Worm (Caenorhabditis elegans): ENCODE measurements around the gene Y54F10BM.9.

The Y54F10BM.9 gene

DNA sequence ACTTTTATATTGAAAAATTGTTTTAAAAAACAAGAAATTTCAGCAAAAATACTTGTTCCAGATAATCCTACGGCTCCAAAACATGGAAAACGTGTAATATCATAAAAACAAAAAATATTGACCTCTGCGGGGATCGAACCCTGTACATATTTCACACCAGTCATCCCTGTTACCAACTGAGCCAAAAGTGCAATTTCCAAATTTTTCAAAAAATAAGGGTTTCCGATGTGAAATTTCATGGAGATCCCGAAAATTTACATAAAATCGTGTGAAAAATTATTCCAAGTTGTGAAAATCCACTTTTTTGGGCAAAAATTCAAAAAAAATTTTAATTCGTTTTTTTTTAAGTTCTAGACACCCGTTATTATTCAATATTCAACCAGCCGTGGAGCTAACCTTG lies 578 bp downstream of the Y54F10BM.9 start:
- no peak for TF ChIP-seq him-1 (tag; optimal IDR thresholded peaks at IDR 0.05)
- no peak for TF ChIP-seq dao-5 (tag; optimal IDR thresholded peaks at IDR 0.05)
- TF ChIP-seq W03F9.2 (tag; optimal IDR thresholded peaks at IDR 0.05): no peak

ce11 chrIII:2294736-2295135 lies 10.0 kb downstream of the Y54F10BM.9 start:
- TF ChIP-seq him-1 (tag; optimal IDR thresholded peaks at IDR 0.05) (no peak), dao-5 (tag; optimal IDR thresholded peaks at IDR 0.05) (no peak)

DNA sequence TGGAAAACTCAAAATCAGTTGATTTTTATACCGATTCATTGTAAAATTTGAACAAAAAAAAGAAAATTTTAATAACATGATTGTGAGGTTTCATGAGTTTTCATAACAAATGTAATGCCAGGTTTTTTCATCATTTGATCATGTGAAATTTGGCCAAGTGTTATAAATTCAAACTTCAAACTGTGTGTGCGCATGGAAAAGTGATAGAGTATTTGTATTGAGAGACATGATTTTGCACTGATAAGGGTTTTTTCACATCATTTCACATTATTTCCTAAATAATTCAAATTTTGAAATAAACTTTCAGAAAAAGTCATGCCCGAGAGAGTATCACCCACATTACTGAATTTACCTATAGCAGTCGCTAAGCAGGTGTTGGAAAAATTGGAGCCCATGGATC lies 13.6 kb downstream of the Y54F10BM.9 start, which contains the start of gene fbxa-219:
TSS of gene fbxa-219 (plus strand) at position 277 of the 400 bp plus-strand sequence.
- no peak for TF ChIP-seq dao-5 (tag; optimal IDR thresholded peaks at IDR 0.05)
- no peak for TF ChIP-seq him-1 (tag; optimal IDR thresholded peaks at IDR 0.05)
- no peak for TF ChIP-seq W03F9.2 (tag; optimal IDR thresholded peaks at IDR 0.05)

DNA sequence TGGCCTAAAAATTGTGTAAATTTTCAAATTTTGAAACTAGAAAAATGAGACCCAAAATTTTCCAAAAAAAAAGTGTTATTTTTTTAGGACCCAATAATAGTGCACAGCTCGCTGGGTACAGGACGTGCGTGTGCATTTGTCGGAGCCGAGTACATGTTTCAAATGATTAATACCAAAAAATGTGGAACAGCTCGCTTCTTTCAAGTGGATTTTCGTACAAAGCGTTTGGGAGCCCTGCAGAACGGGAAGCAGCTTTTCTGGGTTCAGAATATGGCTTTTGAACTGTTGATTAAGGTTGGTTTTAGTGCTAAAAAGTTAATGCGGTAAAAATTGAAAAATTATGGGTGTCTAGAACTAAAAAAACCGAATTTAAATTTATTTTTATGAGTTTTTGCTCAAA lies 16.5 kb downstream of the Y54F10BM.9 start:
- TF ChIP-seq dao-5 (tag; optimal IDR thresholded peaks at IDR 0.05) (no peak), him-1 (tag; optimal IDR thresholded peaks at IDR 0.05) (no peak), W03F9.2 (tag; optimal IDR thresholded peaks at IDR 0.05) (no peak)

- TF ChIP-seq W03F9.2 (tag; optimal IDR thresholded peaks at IDR 0.05): no peak
- no peak for TF ChIP-seq him-1 (tag; optimal IDR thresholded peaks at IDR 0.05)
- no peak for TF ChIP-seq dao-5 (tag; optimal IDR thresholded peaks at IDR 0.05)
These were observed 21.3 kb downstream of the Y54F10BM.9 start for ce11 chrIII:2283341-2283847.

DNA sequence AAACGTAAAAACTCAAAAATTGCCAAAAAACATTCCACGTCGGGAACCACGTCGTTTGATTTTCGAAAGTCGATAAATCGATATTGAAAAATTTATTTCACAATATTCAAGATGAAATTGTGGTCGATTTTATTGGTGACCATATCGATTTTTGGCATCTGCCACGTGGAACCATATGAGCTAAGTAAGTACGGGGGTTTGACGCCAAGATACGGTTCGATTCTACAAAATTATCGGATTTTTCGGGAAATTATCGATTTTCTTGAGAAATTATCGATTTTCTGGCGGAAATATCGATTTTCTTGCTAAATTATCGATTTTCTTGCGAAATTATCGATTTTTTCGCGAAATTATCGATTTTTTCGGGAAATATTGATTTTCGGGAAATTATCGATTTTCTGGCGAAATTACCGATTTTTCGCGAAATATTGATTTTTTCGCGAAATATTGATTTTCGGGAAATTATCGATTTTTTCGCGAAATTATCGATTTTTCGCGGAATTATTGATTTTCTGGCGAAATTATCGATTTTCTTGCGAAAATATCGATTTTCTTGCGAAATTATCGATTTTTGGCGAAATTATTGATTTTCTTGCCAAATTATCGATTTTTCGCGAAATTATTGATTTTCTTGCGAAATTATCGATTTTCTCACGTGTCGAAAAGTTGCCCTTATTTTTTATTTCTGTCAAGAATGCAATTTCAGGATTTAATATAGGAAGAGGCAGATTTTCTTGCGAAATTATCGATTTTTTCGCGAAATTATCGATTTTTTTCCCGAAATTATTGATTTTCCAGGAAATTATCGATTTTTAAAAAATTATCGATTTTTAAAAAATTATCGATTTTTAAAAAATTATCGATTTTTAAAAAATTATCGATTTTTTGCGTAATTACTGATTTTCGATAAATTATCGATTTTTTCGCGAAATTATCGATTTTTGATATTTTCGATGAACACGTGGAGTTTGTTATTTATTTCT lies 22.5 kb downstream of the Y54F10BM.9 start, which contains the start of gene Y54F10BM.3:
TSS of gene Y54F10BM.3 (plus strand) at position 51 of the 983 bp plus-strand sequence.
- no peak for TF ChIP-seq dao-5 (tag; optimal IDR thresholded peaks at IDR 0.05)
- no peak for TF ChIP-seq him-1 (tag; optimal IDR thresholded peaks at IDR 0.05)
- TF ChIP-seq W03F9.2 (tag; optimal IDR thresholded peaks at IDR 0.05): no peak

ce11 chrIII:2280569-2280968 lies 24.2 kb downstream of the Y54F10BM.9 start, which contains the start of gene Y54F10BM.22:
Y54F10BM.22 (plus strand) TSS chrIII:2280899.
- no peak for TF ChIP-seq W03F9.2 (tag; optimal IDR thresholded peaks at IDR 0.05)
- no peak for TF ChIP-seq dao-5 (tag; optimal IDR thresholded peaks at IDR 0.05)
- no peak for TF ChIP-seq him-1 (tag; optimal IDR thresholded peaks at IDR 0.05)

- TF ChIP-seq dao-5 (tag; optimal IDR thresholded peaks at IDR 0.05) (no peak), him-1 (tag; optimal IDR thresholded peaks at IDR 0.05) (no peak), W03F9.2 (tag; optimal IDR thresholded peaks at IDR 0.05) (no peak)
These were observed 25.3 kb downstream of the Y54F10BM.9 start, which contains the start of gene Y54F10BM.23 for ce11 chrIII:2279457-2279856. Y54F10BM.23 (minus strand) TSS chrIII:2279557.

ce11 chrIII:2276842-2277241 lies 27.9 kb downstream of the Y54F10BM.9 start, which contains the start of gene Y54F10BM.21:
Y54F10BM.21 (plus strand) TSS chrIII:2277142.
- no peak for TF ChIP-seq dao-5 (tag; optimal IDR thresholded peaks at IDR 0.05)
- no peak for TF ChIP-seq W03F9.2 (tag; optimal IDR thresholded peaks at IDR 0.05)
- TF ChIP-seq him-1 (tag; optimal IDR thresholded peaks at IDR 0.05): no peak

DNA sequence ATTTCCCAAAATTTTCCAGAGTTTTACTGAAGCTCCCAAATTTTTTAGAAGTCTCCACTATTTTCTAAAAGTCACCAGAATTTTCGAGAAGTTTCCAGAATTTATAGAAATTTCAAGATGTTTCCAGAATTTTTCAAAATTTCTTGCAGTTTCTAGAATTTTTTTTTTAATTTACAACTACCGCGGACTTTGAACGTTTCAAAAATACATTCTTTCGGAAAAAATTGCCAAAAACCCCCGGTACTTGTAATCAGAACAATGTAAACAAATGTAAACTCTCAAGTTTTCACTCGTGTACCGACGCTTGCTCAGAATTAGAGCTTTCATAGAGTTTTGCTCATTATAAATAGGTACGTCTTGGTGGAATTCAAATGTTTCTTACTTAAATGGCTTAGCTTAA lies 32.0 kb downstream of the Y54F10BM.9 start, which contains the start of gene fbxa-39:
TSS of gene fbxa-39 (plus strand) at position 301 of the 400 bp plus-strand sequence.
- no peak for TF ChIP-seq W03F9.2 (tag; optimal IDR thresholded peaks at IDR 0.05)
- TF ChIP-seq dao-5 (tag; optimal IDR thresholded peaks at IDR 0.05): no peak
- no peak for TF ChIP-seq him-1 (tag; optimal IDR thresholded peaks at IDR 0.05)

- TF ChIP-seq him-1 (tag; optimal IDR thresholded peaks at IDR 0.05) (no peak), dao-5 (tag; optimal IDR thresholded peaks at IDR 0.05) (no peak), W03F9.2 (tag; optimal IDR thresholded peaks at IDR 0.05) (no peak)
These were observed 32.7 kb downstream of the Y54F10BM.9 start, which contains the start of gene fbxa-48 for ce11 chrIII:2272075-2272474. fbxa-48 (minus strand) TSS chrIII:2272175.

DNA sequence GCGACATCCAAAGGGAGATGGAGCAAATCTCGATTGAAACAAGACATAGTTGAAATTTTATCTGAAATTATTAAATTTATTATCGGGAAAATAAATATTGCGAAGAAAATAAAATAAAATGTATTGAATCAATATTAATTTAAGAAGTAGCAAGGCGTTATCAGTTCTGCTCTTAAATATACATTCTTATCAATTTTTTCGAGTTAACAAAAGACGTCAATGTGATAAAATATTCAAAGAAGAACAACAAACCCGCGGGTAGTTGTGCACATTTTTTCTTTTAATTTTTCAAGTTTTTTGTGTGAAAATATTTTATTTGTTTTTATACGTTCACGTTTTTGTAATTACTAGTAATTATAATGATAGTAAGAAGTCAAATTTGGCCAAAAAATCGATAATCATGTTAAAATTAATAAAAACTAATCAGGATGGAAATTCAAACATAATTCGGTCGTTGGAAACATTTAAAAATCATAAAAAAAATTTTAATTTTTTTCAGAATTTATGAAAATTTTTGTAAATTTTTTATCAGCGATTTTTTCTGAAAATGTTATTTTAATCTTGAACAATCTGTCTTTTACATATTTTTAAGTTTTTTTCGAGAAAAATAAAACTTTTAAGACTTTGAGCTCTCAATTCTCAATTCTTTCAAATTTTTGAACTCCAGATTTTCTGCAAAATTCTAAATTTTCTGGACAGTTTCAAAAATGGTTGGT lies 38.6 kb downstream of the Y54F10BM.9 start, which contains the start of gene fbxa-9:
TSS of gene fbxa-9 (plus strand) at position 666 of the 716 bp plus-strand sequence.
- TF ChIP-seq him-1 (tag; optimal IDR thresholded peaks at IDR 0.05) (no peak), dao-5 (tag; optimal IDR thresholded peaks at IDR 0.05) (no peak), W03F9.2 (tag; optimal IDR thresholded peaks at IDR 0.05) (no peak)

DNA sequence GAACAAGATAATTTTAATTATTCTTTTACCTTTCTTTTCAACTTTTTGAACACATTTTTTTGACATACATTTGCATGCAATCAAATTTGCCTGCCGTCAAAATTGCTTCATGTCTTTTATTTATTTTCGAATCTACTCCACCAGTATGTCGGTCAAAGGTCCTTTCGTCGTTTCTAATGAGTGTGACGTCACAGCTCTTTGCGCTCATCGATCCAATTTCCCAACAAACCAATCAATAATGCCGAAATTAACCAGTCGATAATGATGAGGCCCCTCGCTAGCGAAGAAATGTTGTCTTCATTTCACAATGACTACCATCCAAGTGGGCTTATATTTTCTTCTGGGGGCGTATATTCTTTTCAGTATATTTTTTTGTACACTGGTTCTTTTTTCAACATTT lies 41.8 kb downstream of the Y54F10BM.9 start, which contains the start of gene Y54F10BM.6:
TSS of gene Y54F10BM.6 (plus strand) at position 301 of the 400 bp plus-strand sequence.
- TF ChIP-seq W03F9.2 (tag; optimal IDR thresholded peaks at IDR 0.05) (no peak), dao-5 (tag; optimal IDR thresholded peaks at IDR 0.05) (no peak), him-1 (tag; optimal IDR thresholded peaks at IDR 0.05) (no peak)
